Fruit fly (Drosophila melanogaster) whole organism, embryonic: ENCODE measurements around the gene CG5805.

Experiments
- Atf3 ChIP-seq: fragments of 200-800 bp; sonication (Bioruptor generic); optimal IDR thresholded peaks from 3 replicates; lab custom pipeline; 2016; ENCODE audit warnings: missing biosample characterization, missing genetic modification characterization
- CG10366 ChIP-seq: fragments of 200-800 bp; sonication (Bioruptor generic); IDR thresholded peaks from 2 replicates; pipeline ENCODE4 v1.3.6; 2022; ENCODE audit warnings: missing biosample characterization, missing genetic modification characterization
- CG11504 ChIP-seq: fragments of 200-800 bp; sonication (Bioruptor generic); optimal IDR thresholded peaks from 3 replicates; lab custom pipeline; 2019; ENCODE audit warnings: missing biosample characterization, mild to moderate bottlenecking, missing genetic modification characterization, moderate library complexity
- CG11696 ChIP-seq: fragments of 200-800 bp; sonication (Bioruptor generic); IDR thresholded peaks from 2 replicates; pipeline ENCODE4 v1.3.6; 2022; ENCODE audit warnings: missing biosample characterization, missing genetic modification characterization
- CG12219 ChIP-seq: fragments of 200-800 bp; sonication (Bioruptor generic); optimal IDR thresholded peaks from 3 replicates; lab custom pipeline; 2018; ENCODE audit warnings: missing biosample characterization, mild to moderate bottlenecking, missing genetic modification characterization
- CG13287 ChIP-seq: fragments of 200-800 bp; sonication (Bioruptor generic); IDR thresholded peaks from 2 replicates; pipeline ENCODE4 v1.3.6; 2022; ENCODE audit warnings: missing biosample characterization, missing genetic modification characterization; ENCODE audit not compliant: partially characterized antibody
- CG14667 ChIP-seq: fragments of 200-800 bp; sonication (Bioruptor generic); IDR thresholded peaks from 2 replicates; pipeline ENCODE4 v1.3.6; 2022; ENCODE audit warnings: missing biosample characterization, missing genetic modification characterization
- CG14860 ChIP-seq: fragments of 200-800 bp; sonication (Bioruptor generic); IDR thresholded peaks from 3 replicates; pipeline ENCODE4 v1.3.6; 2022; ENCODE audit warnings: missing biosample characterization, missing genetic modification characterization; ENCODE audit not compliant: partially characterized antibody
- CG16863 ChIP-seq: fragments of 200-800 bp; sonication (Bioruptor generic); optimal IDR thresholded peaks from 3 replicates; lab custom pipeline; 2016; ENCODE audit warnings: missing biosample characterization, missing genetic modification characterization
- CG17328 ChIP-seq: fragments of 200-800 bp; sonication (Bioruptor generic); IDR thresholded peaks from 2 replicates; pipeline ENCODE4 v1.3.6; 2022; ENCODE audit warnings: missing biosample characterization, missing genetic modification characterization
- CG17359 ChIP-seq: fragments of 200-800 bp; sonication (Bioruptor generic); optimal IDR thresholded peaks from 3 replicates; lab custom pipeline; 2018; ENCODE audit warnings: missing biosample characterization, mild to moderate bottlenecking, missing genetic modification characterization, moderate library complexity
- CG17385 ChIP-seq: fragments of 200-800 bp; sonication (Bioruptor generic); optimal IDR thresholded peaks from 3 replicates; lab custom pipeline; 2018; ENCODE audit warnings: missing biosample characterization, mild to moderate bottlenecking, missing genetic modification characterization
- CG2202 ChIP-seq: fragments of 200-800 bp; sonication (Bioruptor generic); optimal IDR thresholded peaks from 2 replicates; lab custom pipeline; 2018; ENCODE audit warnings: missing biosample characterization, mild to moderate bottlenecking, missing genetic modification characterization
- CG2678 ChIP-seq: fragments of 200-800 bp; sonication (Bioruptor generic); optimal IDR thresholded peaks from 3 replicates; lab custom pipeline; 2019; ENCODE audit warnings: missing biosample characterization, mild to moderate bottlenecking, missing genetic modification characterization, moderate library complexity
- CG33213 ChIP-seq: fragments of 200-800 bp; sonication (Bioruptor generic); optimal IDR thresholded peaks from 3 replicates; lab custom pipeline; 2016; ENCODE audit warnings: missing biosample characterization, missing genetic modification characterization
- CG42726 ChIP-seq: fragments of 200-800 bp; sonication (Bioruptor generic); IDR thresholded peaks from 2 replicates; pipeline ENCODE4 v1.3.6; 2022; ENCODE audit warnings: missing biosample characterization, missing genetic modification characterization; ENCODE audit not compliant: partially characterized antibody
- CG4360 ChIP-seq: fragments of 200-800 bp; sonication (Bioruptor generic); IDR thresholded peaks from 2 replicates; pipeline ENCODE4 v1.3.6; 2022; ENCODE audit warnings: missing biosample characterization, missing genetic modification characterization
- CG4404 ChIP-seq: fragments of 200-800 bp; sonication (Bioruptor generic); IDR thresholded peaks from 2 replicates; pipeline ENCODE4 v1.3.6; 2022; ENCODE audit warnings: missing biosample characterization, missing genetic modification characterization
- CG5180 ChIP-seq: fragments of 200-800 bp; sonication (Bioruptor generic); optimal IDR thresholded peaks from 3 replicates; lab custom pipeline; 2017; ENCODE audit warnings: missing biosample characterization, missing genetic modification characterization, mild to moderate bottlenecking, moderate library complexity, missing genetic modification reagents
- CG6175 ChIP-seq: fragments of 200-800 bp; sonication (Bioruptor generic); IDR thresholded peaks from 3 replicates; pipeline ENCODE4 v1.3.6; 2022; ENCODE audit warnings: missing biosample characterization, missing genetic modification characterization
- CG6254 ChIP-seq: fragments of 200-800 bp; sonication (Bioruptor generic); optimal IDR thresholded peaks from 3 replicates; lab custom pipeline; 2017; ENCODE audit warnings: mild to moderate bottlenecking, missing biosample characterization, missing genetic modification reagents, missing genetic modification characterization
- Chrac-16 ChIP-seq: fragments of 200-800 bp; sonication (Bioruptor generic); optimal IDR thresholded peaks from 3 replicates; lab custom pipeline; 2016; ENCODE audit warnings: missing biosample characterization, missing genetic modification characterization
- D ChIP-seq, 2 experiments: fragments of 200-800 bp in 1 of 2; fragments of >200 bp in 1 of 2; sonication (Bioruptor generic) in 1 of 2; optimal IDR thresholded peaks; 2 replicates in 1 of 2; 3 replicates in 1 of 2; lab custom pipeline; 2017; ENCODE audit warnings: mild to moderate bottlenecking in 1 of 2, missing biosample characterization in 1 of 2, missing genetic modification characterization in 1 of 2, missing genetic modification reagents in 1 of 2
- Dip2 ChIP-seq: fragments of 200-800 bp; sonication (Bioruptor generic); IDR thresholded peaks from 2 replicates; pipeline ENCODE4 v1.3.6; 2022; ENCODE audit warnings: missing biosample characterization, missing genetic modification characterization
- Dip3 ChIP-seq: fragments of 200-800 bp; sonication (Bioruptor generic); optimal IDR thresholded peaks from 3 replicates; lab custom pipeline; 2016; ENCODE audit warnings: missing biosample characterization, missing genetic modification characterization
- Fer1 ChIP-seq: fragments of 200-800 bp; sonication (Bioruptor generic); optimal IDR thresholded peaks from 2 replicates; lab custom pipeline; 2017; ENCODE audit warnings: missing biosample characterization, mild to moderate bottlenecking, missing genetic modification characterization
- HLHmδ ChIP-seq: fragments of 200-800 bp; sonication (Bioruptor generic); optimal IDR thresholded peaks from 2 replicates; lab custom pipeline; 2018; ENCODE audit warnings: missing biosample characterization, mild to moderate bottlenecking, missing genetic modification characterization, moderate library complexity
- HmgZ ChIP-seq: fragments of 200-800 bp; sonication (Bioruptor generic); optimal IDR thresholded peaks from 2 replicates; lab custom pipeline; 2018; ENCODE audit warnings: missing biosample characterization, mild to moderate bottlenecking, missing genetic modification characterization
- PHDP ChIP-seq: fragments of 200-800 bp; sonication (Bioruptor generic); optimal IDR thresholded peaks from 3 replicates; lab custom pipeline; 2018; ENCODE audit warnings: missing biosample characterization, mild to moderate bottlenecking, missing genetic modification characterization, moderate library complexity
- Poxn ChIP-seq: fragments of 200-800 bp; sonication (Bioruptor generic); IDR thresholded peaks from 2 replicates; pipeline ENCODE4 v1.3.6; 2022; ENCODE audit warnings: missing biosample characterization, missing genetic modification characterization
- Spps ChIP-seq: fragments of 200-800 bp; sonication (Bioruptor generic); optimal IDR thresholded peaks from 2 replicates; lab custom pipeline; 2018; ENCODE audit warnings: missing biosample characterization, mild to moderate bottlenecking, missing genetic modification characterization
- cas ChIP-seq: fragments of 200-800 bp; sonication (Bioruptor generic); IDR thresholded peaks from 2 replicates; pipeline ENCODE4 v1.3.6; 2022; ENCODE audit warnings: missing biosample characterization, missing genetic modification characterization
- da ChIP-seq: fragments of 200-800 bp; sonication (Bioruptor generic); optimal IDR thresholded peaks from 2 replicates; lab custom pipeline; 2016; ENCODE audit warnings: missing biosample characterization, missing genetic modification characterization
- dmrt11E ChIP-seq: fragments of 200-800 bp; sonication (Bioruptor generic); optimal IDR thresholded peaks from 3 replicates; lab custom pipeline; 2018; ENCODE audit warnings: missing biosample characterization, mild to moderate bottlenecking, missing genetic modification characterization, moderate library complexity
- fru ChIP-seq: fragments of >200 bp; optimal IDR thresholded peaks from 2 replicates; lab custom pipeline; 2017
- gce ChIP-seq: fragments of 200-800 bp; sonication (Bioruptor generic); IDR thresholded peaks from 3 replicates; pipeline ENCODE4 v1.3.6; 2022; ENCODE audit warnings: missing biosample characterization, missing genetic modification characterization
- grau ChIP-seq: fragments of 200-800 bp; optimal IDR thresholded peaks from 3 replicates; lab custom pipeline; 2019; ENCODE audit warnings: missing biosample characterization, mild to moderate bottlenecking, missing genetic modification characterization, moderate library complexity
- hth ChIP-seq: fragments of >200 bp; optimal IDR thresholded peaks from 2 replicates; lab custom pipeline; 2017; ENCODE audit warnings: inconsistent platforms
- insv ChIP-seq, 2 experiments: fragments of 200-800 bp; sonication (Bioruptor generic); optimal IDR thresholded peaks; 3 replicates each; lab custom pipeline; 2016 to 2018; ENCODE audit warnings: missing biosample characterization in 2 of 2, missing genetic modification characterization in 2 of 2
- knrl ChIP-seq: fragments of 200-800 bp; sonication (Bioruptor generic); IDR thresholded peaks from 3 replicates; pipeline ENCODE4 v1.3.6; 2022; ENCODE audit warnings: missing biosample characterization, missing genetic modification characterization; ENCODE audit not compliant: partially characterized antibody
- luna ChIP-seq: fragments of 200-800 bp; sonication (Bioruptor generic); optimal IDR thresholded peaks from 2 replicates; lab custom pipeline; 2016; ENCODE audit warnings: missing biosample characterization, missing genetic modification characterization
- pan ChIP-seq, 4 experiments: fragments of >200 bp in 3 of 4; fragments of 200-800 bp in 1 of 4; sonication (Bioruptor generic) in 1 of 4; optimal IDR thresholded peaks in 3 of 4; IDR thresholded peaks in 1 of 4; 2 replicates each; pipeline versions ENCODE4 v1.3.6 to Lab custom; 2017 to 2022; ENCODE audit warnings: missing biosample characterization in 2 of 4, missing genetic modification characterization in 2 of 4, mixed read lengths in 1 of 4
- repo ChIP-seq: fragments of 200-800 bp; sonication (Bioruptor generic); optimal IDR thresholded peaks from 2 replicates; lab custom pipeline; 2016; ENCODE audit warnings: missing biosample characterization, missing genetic modification characterization
- seq ChIP-seq: fragments of 200-800 bp; sonication (Bioruptor generic); IDR thresholded peaks from 2 replicates; pipeline ENCODE4 v1.3.6; 2022; ENCODE audit warnings: missing biosample characterization, missing genetic modification characterization
- sob ChIP-seq: fragments of 200-800 bp; sonication (Bioruptor generic); IDR thresholded peaks from 2 replicates; pipeline ENCODE4 v1.3.6; 2022; ENCODE audit warnings: missing biosample characterization, missing genetic modification characterization
- stwl ChIP-seq: fragments of 200-800 bp; sonication (Bioruptor generic); optimal IDR thresholded peaks from 3 replicates; lab custom pipeline; 2018; ENCODE audit warnings: missing biosample characterization, mild to moderate bottlenecking, missing genetic modification characterization, moderate library complexity
- tap ChIP-seq: fragments of 200-800 bp; optimal IDR thresholded peaks from 3 replicates; lab custom pipeline; 2019; ENCODE audit warnings: missing biosample characterization, mild to moderate bottlenecking, missing genetic modification characterization, moderate library complexity
- tin ChIP-seq: fragments of 200-800 bp; sonication (Bioruptor generic); optimal IDR thresholded peaks from 3 replicates; lab custom pipeline; 2016; ENCODE audit warnings: missing biosample characterization, missing genetic modification characterization
- ttk ChIP-seq: fragments of 200-800 bp; sonication (Bioruptor generic); IDR thresholded peaks from 2 replicates; pipeline ENCODE4 v2.1.2; 2022; ENCODE audit warnings: missing biosample characterization, missing genetic modification characterization
- wor ChIP-seq: fragments of 200-800 bp; sonication (Bioruptor generic); IDR thresholded peaks from 2 replicates; pipeline ENCODE4 v1.3.6; 2022; ENCODE audit warnings: missing biosample characterization, missing genetic modification characterization

CG5805 gene

dm6 chr3R:24809576-24810279, 22.5 kb upstream of the CG5805 start (continued):
- TF ChIP-seq stwl (tag; lab: Kevin White, UChicago) (no peak), CG17328 (no peak), CG14860 (GFP tag; lab: Robert Waterston, UW) (no peak), Fer1 (peak; percentile 72), fru (no peak), CG33213 (GFP tag; lab: Kevin White, UChicago) (peak; percentile 41), Dip2 (GFP tag; lab: Robert Waterston, UW) (no peak), CG13287 (GFP tag; lab: Robert Waterston, UW) (no peak), knrl (no peak), da (no peak), CG16863 (no peak), Spps (tag; lab: Kevin White, UChicago) (peak; percentile 41), CG4360 (GFP tag; lab: Robert Waterston, UW) (no peak), tap (tag; lab: Kevin White, UChicago) (no peak), Atf3 (GFP tag; lab: Kevin White, UChicago) (no peak), CG6254 (GFP tag; lab: Kevin White, UChicago) (peak; percentile 27), Poxn (no peak), CG14667 (no peak), CG42726 (no peak), CG6175 (GFP tag; lab: Robert Waterston, UW) (no peak), hth (lab: Kevin White, UChicago) (no peak), repo (GFP tag; lab: Kevin White, UChicago) (no peak), wor (GFP tag; lab: Robert Waterston, UW) (no peak), Chrac-16 (GFP tag; lab: Kevin White, UChicago) (no peak), tin (GFP tag; lab: Kevin White, UChicago) (no peak), CG5180 (GFP tag; lab: Kevin White, UChicago) (no peak), pan (optimal IDR thresholded peaks at IDR 0.05; lab: Kevin White, UChicago) (no peak), pan (GFP tag; optimal IDR thresholded peaks at IDR 0.05 in 1 of 2, IDR thresholded peaks at IDR 0.05 in 1 of 2) (no peak), seq (no peak), HLHmδ (GFP tag; lab: Kevin White, UChicago) (no peak), D (optimal IDR thresholded peaks at IDR 0.05; lab: Kevin White, UChicago) (no peak), D (GFP tag; optimal IDR thresholded peaks at IDR 0.05; lab: Kevin White, UChicago) (peak; percentile 39), cas (GFP tag; lab: Robert Waterston, UW) (no peak), luna (GFP tag; lab: Kevin White, UChicago) (no peak), ttk (GFP tag; lab: Robert Waterston, UW) (no peak), dmrt11E (tag; lab: Kevin White, UChicago) (peak; percentile 12), Dip3 (GFP tag; lab: Kevin White, UChicago) (no peak), CG2678 (tag; lab: Kevin White, UChicago) (no peak), CG12219 (no peak), CG2202 (tag; lab: Kevin White, UChicago) (peak; percentile 53), CG11696 (GFP tag; lab: Robert Waterston, UW) (no peak), CG17385 (GFP tag; lab: Kevin White, UChicago) (no peak), grau (no peak), PHDP (tag; lab: Kevin White, UChicago) (peak; percentile 67), gce (GFP tag; lab: Robert Waterston, UW) (no peak), insv (GFP tag; optimal IDR thresholded peaks at IDR 0.05; lab: Kevin White, UChicago) (peak in 1 of 2 experiments; percentile 19), CG10366 (no peak), CG4404 (GFP tag; lab: Robert Waterston, UW) (no peak), CG11504 (no peak), CG17359 (tag; lab: Kevin White, UChicago) (peak; percentile 65), HmgZ (peak; percentile 26), sob (GFP tag; lab: Robert Waterston, UW) (no peak)
